Worm (Caenorhabditis elegans) whole organism, midembryonic: ENCODE measurements around the gene Y46E12A.3.

Source experiments
- T22C8.4 ChIP-seq: fragments of 200-800 bp; sonication (Bioruptor generic); IDR thresholded peaks from 2 replicates; pipeline ENCODE4 v1.3.6; 2022; ENCODE audit warnings: missing genetic modification characterization, missing compliant biosample characterization
- cog-1 ChIP-seq: sonication (generic microtip); optimal IDR thresholded peaks from 2 replicates; lab custom pipeline; 2016; ENCODE audit warnings: missing genetic modification characterization, missing compliant biosample characterization
- flt-1 ChIP-seq: fragments of 200-800 bp; sonication (Bioruptor generic); IDR thresholded peaks from 2 replicates; pipeline ENCODE4 v1.3.6; 2022; ENCODE audit warnings: missing genetic modification characterization, missing compliant biosample characterization
- klf-2 ChIP-seq: fragments of 200-800 bp; sonication (Bioruptor generic); conservative IDR thresholded peaks from 2 replicates; pipeline ENCODE4 v1.3.6; 2022; ENCODE audit warnings: missing genetic modification reagents, missing genetic modification characterization, missing compliant biosample characterization
- med-1 ChIP-seq: sonication (generic microtip); optimal IDR thresholded peaks from 2 replicates; lab custom pipeline; 2017; ENCODE audit warnings: missing genetic modification characterization, mild to moderate bottlenecking, missing compliant biosample characterization, antibody characterized with exemption, missing genetic modification reagents; ENCODE audit not compliant: insufficient read depth
- ref-1 ChIP-seq: fragments of 200-800 bp; sonication (Bioruptor generic); conservative IDR thresholded peaks from 2 replicates; pipeline ENCODE4 v1.3.6; 2022; ENCODE audit warnings: missing genetic modification reagents, missing genetic modification characterization, missing compliant biosample characterization
- tab-1 ChIP-seq: fragments of 200-800 bp; sonication (Bioruptor generic); IDR thresholded peaks from 2 replicates; pipeline ENCODE4 v1.3.6; 2022; ENCODE audit warnings: missing genetic modification characterization, missing compliant biosample characterization

DNA sequence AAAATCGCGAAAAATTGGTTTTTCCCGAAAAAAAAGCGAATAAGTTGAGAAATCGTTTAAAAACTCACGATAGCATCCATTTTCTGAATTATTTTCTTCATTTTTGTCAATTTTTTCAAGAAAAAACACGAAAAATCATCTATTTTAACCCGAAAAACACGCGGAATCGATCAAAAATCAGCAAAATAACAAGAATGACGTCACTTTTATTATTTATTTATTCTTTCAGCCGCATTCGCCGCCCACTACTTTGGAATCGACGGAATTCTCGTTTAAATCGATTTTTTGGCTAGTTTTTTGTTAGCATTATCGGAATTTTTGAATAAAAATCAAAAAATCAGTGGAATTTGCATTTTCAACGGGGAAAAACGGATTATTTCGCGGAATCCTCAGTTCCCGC, 23.2 kb upstream of the Y46E12A.3 start, which contains the start of gene Y39A3CL.4:
- TF ChIP-seq med-1 (GFP tag; lab: Kevin White, UChicago) (no peak), tab-1 (no peak), T22C8.4 (GFP tag; lab: Robert Waterston, UW) (no peak), flt-1 (GFP tag; lab: Robert Waterston, UW) (no peak), cog-1 (tag; lab: Kevin White, UChicago) (no peak), klf-2 (GFP tag; lab: Robert Waterston, UW) (no peak), ref-1 (no peak)
